Fruit fly (Drosophila melanogaster) whole organism: ENCODE measurements around the gene CG15572.
"Not testable (repeated sequence)": the region's sequence is repeated elsewhere in the genome, so short reads cannot be mapped to it uniquely, and the experiment has no call there.

ENCODE experiments used
- CG8478 ChIP-seq: fragments of >200 bp; optimal IDR thresholded peaks from 2 replicates; lab custom pipeline; 2018; ENCODE audit warnings: inconsistent platforms
- Dll ChIP-seq: fragments of >200 bp; optimal IDR thresholded peaks from 2 replicates; lab custom pipeline; 2017
- EcR ChIP-seq, 2 experiments: fragments of >200 bp; optimal IDR thresholded peaks; 2 replicates each; lab custom pipeline; 2017; ENCODE audit warnings: missing biosample characterization in 2 of 2, missing genetic modification characterization in 2 of 2, missing genetic modification reagents in 2 of 2
- pan ChIP-seq: fragments of >200 bp; optimal IDR thresholded peaks from 2 replicates; lab custom pipeline; 2017
- psq ChIP-seq: fragments of >200 bp; optimal IDR thresholded peaks from 2 replicates; lab custom pipeline; 2017
- usp ChIP-seq: fragments of >200 bp; optimal IDR thresholded peaks from 2 replicates; lab custom pipeline; 2017; ENCODE audit warnings: missing biosample characterization, missing genetic modification characterization, mixed read lengths

CG15572 gene

DNA sequence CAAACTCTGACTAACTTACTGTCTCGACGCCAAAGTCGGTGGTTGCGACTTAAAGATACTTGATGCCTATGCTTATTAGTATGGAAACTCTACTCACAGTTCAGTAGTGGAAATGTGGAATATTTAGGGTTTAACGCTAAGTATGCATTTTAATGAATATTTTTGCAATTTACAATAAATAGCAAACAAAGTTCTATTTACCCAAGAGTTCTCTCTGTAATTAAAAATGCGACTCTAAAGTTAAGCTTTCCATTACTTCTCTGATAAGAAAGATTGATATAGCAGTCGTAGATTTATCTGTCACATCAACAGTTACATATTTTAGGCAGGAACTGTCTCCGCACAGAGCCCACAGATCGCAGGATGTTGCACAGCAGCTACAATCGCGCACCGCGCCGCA is 2.7 kb upstream of the CG15572 start, which contains the start of gene CG12691:
Gene CG12691, plus strand, starts transcription at position 301 of the 400 bp plus-strand sequence.
- TF ChIP-seq psq (no peak), EcR (GFP tag; optimal IDR thresholded peaks at IDR 0.05; lab: Kevin White, UChicago) (no peak), CG8478 (lab: Kevin White, UChicago) (no peak), Dll (lab: Kevin White, UChicago) (no peak), usp (GFP tag; lab: Kevin White, UChicago) (no peak), pan (lab: Kevin White, UChicago) (no peak)

- no peak for TF ChIP-seq CG8478 (lab: Kevin White, UChicago)
- TF ChIP-seq pan (lab: Kevin White, UChicago) = no peak
- no peak for TF ChIP-seq EcR (GFP tag; optimal IDR thresholded peaks at IDR 0.05; lab: Kevin White, UChicago)
- no peak for TF ChIP-seq usp (GFP tag; lab: Kevin White, UChicago)
These were observed 5.0 kb downstream of the CG15572 start for dm6 chrX:4273499-4273898.

DNA sequence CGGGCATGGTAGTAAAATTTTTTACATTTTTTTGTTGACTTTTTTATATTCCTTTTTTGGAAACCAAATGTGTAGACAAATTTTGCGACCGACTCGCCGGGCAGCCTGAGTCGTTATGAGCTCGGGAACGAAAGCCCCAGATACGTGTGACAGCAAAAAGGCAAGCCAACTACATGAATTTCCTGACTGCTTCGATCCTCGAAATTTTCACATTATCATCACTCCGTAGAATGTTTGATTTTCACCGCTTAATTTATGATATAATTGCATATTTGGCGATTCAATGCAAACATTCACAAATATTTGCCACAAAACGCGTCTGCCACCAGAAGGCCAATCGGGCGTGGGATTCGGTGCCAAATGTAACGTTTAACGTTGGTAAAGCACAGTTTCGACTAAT is 8.4 kb downstream of the CG15572 start, which contains the start of gene CG15577:
Gene CG15577, minus strand, starts transcription at position 101 of the 400 bp plus-strand sequence.
- TF ChIP-seq EcR (GFP tag; optimal IDR thresholded peaks at IDR 0.05; lab: Kevin White, UChicago) = no peak
- TF ChIP-seq Dll (lab: Kevin White, UChicago) = no peak
- TF ChIP-seq CG8478 (lab: Kevin White, UChicago) = no peak
- TF ChIP-seq psq = no peak
- no peak for TF ChIP-seq pan (lab: Kevin White, UChicago)
- TF ChIP-seq usp (GFP tag; lab: Kevin White, UChicago) = no peak

dm6 chrX:4277861-4278260 is 9.4 kb downstream of the CG15572 start, which contains the start of gene CG15578:
Gene CG15578, minus strand, starts transcription at chrX:4277961.
- TF ChIP-seq pan (lab: Kevin White, UChicago) (no peak), CG8478 (lab: Kevin White, UChicago) (no peak), psq (no peak), Dll (lab: Kevin White, UChicago) (no peak), usp (GFP tag; lab: Kevin White, UChicago) (no peak), EcR (GFP tag; optimal IDR thresholded peaks at IDR 0.05; lab: Kevin White, UChicago) (no peak)

- TF ChIP-seq usp (GFP tag; lab: Kevin White, UChicago) (no peak), EcR (GFP tag; optimal IDR thresholded peaks at IDR 0.05; lab: Kevin White, UChicago) (no peak), psq (no peak), Dll (lab: Kevin White, UChicago) (no peak), pan (lab: Kevin White, UChicago) (no peak), CG8478 (lab: Kevin White, UChicago) (no peak)
These were observed 12.3 kb downstream of the CG15572 start for dm6 chrX:4280769-4281168.

- TF ChIP-seq pan (lab: Kevin White, UChicago) = no peak
- TF ChIP-seq CG8478 (lab: Kevin White, UChicago) = no peak
- TF ChIP-seq EcR (GFP tag; optimal IDR thresholded peaks at IDR 0.05; lab: Kevin White, UChicago) = no peak
- no peak for TF ChIP-seq usp (GFP tag; lab: Kevin White, UChicago)
- no peak for TF ChIP-seq Dll (lab: Kevin White, UChicago)
- TF ChIP-seq psq = no peak
These were observed 24.9 kb downstream of the CG15572 start for dm6 chrX:4293418-4293817.

DNA sequence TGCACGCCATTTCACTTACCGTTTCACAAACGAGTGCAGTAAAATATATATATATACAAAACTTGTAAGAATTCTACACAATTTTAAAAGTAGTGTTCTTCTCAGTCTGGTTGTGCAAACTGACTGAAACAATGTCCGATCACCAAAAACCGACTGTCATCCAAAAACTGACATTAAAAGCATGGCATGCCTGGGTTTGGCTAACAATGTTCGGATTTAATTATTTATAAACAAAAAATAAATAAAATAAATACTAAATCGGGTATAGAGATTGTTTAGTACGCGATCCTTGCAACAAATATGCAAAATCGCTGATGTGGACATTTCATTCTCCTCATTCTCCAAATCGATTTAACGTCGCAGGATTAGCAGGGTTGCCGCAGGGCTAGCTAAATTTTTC is 33.7 kb downstream of the CG15572 start, which contains the start of gene CG12692:
Gene CG12692, minus strand, starts transcription at position 101 of the 400 bp plus-strand sequence.
- TF ChIP-seq psq = no peak
- TF ChIP-seq Dll (lab: Kevin White, UChicago) = no peak
- TF ChIP-seq usp (GFP tag; lab: Kevin White, UChicago) = no peak
- TF ChIP-seq EcR (GFP tag; optimal IDR thresholded peaks at IDR 0.05; lab: Kevin White, UChicago) = no peak
- TF ChIP-seq CG8478 (lab: Kevin White, UChicago) = no peak
- TF ChIP-seq pan (lab: Kevin White, UChicago) = no peak

DNA sequence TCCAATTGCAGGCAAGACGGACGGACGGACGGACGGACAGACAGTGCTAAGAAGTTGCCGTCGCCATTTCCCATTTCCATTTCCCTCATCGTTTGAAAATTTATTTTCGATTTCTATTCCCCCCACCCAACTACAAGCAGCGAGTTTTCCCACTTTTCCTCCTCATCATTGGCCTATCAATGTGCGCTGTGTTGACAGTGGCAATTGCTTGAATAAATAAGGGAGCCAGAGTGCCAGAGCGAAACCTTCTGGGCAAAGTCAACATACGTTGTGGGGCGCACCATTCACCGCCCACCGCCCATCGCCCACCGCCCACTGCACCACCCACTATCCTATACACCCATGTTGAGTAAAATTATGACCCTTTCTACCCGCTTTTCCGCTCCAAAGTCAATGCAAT is 37.5 kb downstream of the CG15572 start:
- TF ChIP-seq Dll (lab: Kevin White, UChicago) = no peak
- TF ChIP-seq EcR (GFP tag; optimal IDR thresholded peaks at IDR 0.05; lab: Kevin White, UChicago) = no peak
- TF ChIP-seq psq = no peak
- TF ChIP-seq usp (GFP tag; lab: Kevin White, UChicago) = no peak
- TF ChIP-seq CG8478 (lab: Kevin White, UChicago) = no peak
- no peak for TF ChIP-seq pan (lab: Kevin White, UChicago)

DNA sequence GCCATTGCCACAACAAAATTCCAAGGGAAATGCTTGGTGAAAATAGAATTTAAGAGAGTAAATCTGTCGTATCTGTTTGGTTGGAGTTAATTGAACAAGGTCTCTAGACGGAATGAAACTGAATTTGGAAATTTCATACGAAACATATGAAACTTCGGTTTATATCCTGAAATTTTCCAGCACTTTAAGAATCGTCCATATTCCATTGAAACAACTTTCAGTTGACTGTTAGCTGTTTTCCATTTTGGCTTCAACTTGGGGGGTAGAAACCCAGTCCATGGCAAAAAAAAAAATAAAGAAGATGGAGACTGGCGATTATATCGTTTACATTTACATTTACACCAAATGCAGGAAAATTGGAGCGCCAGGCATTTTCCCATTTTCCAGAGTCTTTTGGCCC is 43.2 kb downstream of the CG15572 start, which contains the start of gene CG15579:
Gene CG15579, minus strand, starts transcription at position 101 of the 400 bp plus-strand sequence.
- no peak for TF ChIP-seq EcR (GFP tag; optimal IDR thresholded peaks at IDR 0.05; lab: Kevin White, UChicago)
- TF ChIP-seq CG8478 (lab: Kevin White, UChicago) = no peak
- TF ChIP-seq psq = no peak
- no peak for TF ChIP-seq pan (lab: Kevin White, UChicago)
- TF ChIP-seq Dll (lab: Kevin White, UChicago) = no peak
- TF ChIP-seq usp (GFP tag; lab: Kevin White, UChicago) = no peak

- not testable (repeated sequence) for TF ChIP-seq psq; usp (GFP tag; lab: Kevin White, UChicago); EcR (GFP tag; optimal IDR thresholded peaks at IDR 0.05; lab: Kevin White, UChicago)
These were observed 50.2 kb downstream of the CG15572 start, which contains the start of gene mei-9 for dm6 chrX:4318701-4319100. Gene mei-9, minus strand, starts transcription at chrX:4318801.

DNA sequence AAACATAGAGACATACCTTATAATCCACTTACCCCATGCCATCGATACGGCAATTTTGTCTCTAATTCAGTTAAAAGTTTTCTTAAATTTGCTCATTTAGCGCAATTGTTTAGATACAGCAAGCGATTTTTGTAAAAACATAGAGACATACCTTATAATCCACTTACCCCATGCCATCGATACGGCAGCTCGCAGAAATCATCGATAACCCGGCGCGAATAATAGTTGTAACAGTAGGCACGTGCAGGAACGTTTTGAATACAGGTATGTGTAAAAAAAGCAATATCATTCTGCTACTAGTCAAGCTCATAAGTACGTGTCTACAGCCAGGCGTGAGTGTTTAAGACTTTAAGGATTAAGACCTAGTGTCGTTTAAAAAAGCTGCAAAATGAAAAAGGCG is 50.7 kb downstream of the CG15572 start, which contains the start of gene NO66:
Gene NO66, plus strand, starts transcription at position 199 of the 400 bp plus-strand sequence.
- not testable (repeated sequence) for TF ChIP-seq pan (lab: Kevin White, UChicago); CG8478 (lab: Kevin White, UChicago); psq
